Worm (Caenorhabditis elegans): ENCODE data around the gene nse-4.

The nse-4 gene

DNA sequence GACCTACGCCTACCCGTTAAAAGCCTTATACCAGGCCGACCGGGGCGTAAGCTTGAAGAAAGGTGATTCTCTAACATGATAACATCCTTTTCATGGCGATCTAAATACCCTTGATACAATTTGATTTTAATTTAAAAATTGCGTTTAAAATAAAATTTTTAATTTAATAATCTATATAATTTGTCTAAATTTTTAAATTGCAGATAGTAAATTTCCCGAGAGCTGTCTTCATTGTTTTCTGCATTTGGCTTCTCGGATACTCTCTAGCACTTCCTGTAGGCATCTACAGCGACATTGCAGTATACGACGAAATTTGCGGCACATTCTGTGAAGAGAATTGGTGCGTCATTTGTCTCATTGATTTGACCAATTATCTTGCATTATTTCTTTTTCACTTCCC lies 19.3 kb upstream of the nse-4 start:
- TF ChIP-seq fos-1 (tag; optimal IDR thresholded peaks at IDR 0.05) (no peak), nhr-129 (tag; optimal IDR thresholded peaks at IDR 0.05) (no peak), nhr-77 (tag; optimal IDR thresholded peaks at IDR 0.05) (no peak), nhr-25 (tag; optimal IDR thresholded peaks at IDR 0.05) (no peak), lin-39 (tag; optimal IDR thresholded peaks at IDR 0.05) (no peak), C34F6.9 (tag; optimal IDR thresholded peaks at IDR 0.05) (no peak), nhr-11 (tag; optimal IDR thresholded peaks at IDR 0.05) (no peak), lsy-2 (tag; optimal IDR thresholded peaks at IDR 0.05) (no peak), ama-1 (optimal IDR thresholded peaks at IDR 0.05) (no peak), nhr-10 (tag; optimal IDR thresholded peaks at IDR 0.05) (no peak), nhr-12 (tag; optimal IDR thresholded peaks at IDR 0.05) (no peak), ztf-11 (tag; optimal IDR thresholded peaks at IDR 0.05) (no peak), lin-11 (tag; optimal IDR thresholded peaks at IDR 0.05) (no peak), Y55F3AM.14 (GFP tag; optimal IDR thresholded peaks at IDR 0.05) (no peak), snpc-4 (tag; optimal IDR thresholded peaks at IDR 0.05) (no peak)

DNA sequence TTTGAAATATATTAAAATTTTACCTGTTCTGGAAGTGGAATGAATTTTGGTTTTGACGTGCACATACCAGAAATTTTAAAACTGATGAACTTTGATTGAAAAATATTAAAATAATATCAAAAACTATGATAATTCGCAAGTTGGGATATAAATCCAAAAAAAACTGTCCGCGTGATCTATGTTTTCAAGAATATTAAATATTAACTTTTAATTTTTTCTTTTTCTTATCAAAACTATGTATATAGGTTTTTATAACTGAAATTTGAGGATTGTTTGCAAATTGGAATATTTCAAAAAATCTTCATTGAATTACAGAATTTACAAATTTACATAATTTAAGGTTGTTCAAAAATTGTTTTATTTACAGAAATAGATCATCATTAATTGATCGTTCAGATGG lies 15.5 kb upstream of the nse-4 start, which contains the start of gene C10C6.3:
Gene C10C6.3, minus strand, starts transcription at position 101 of the 400 bp plus-strand sequence.
- TF ChIP-seq nhr-77 (tag; optimal IDR thresholded peaks at IDR 0.05), result no peak
- no peak for TF ChIP-seq mab-5 (tag; optimal IDR thresholded peaks at IDR 0.05)
- no peak for TF ChIP-seq C34F6.9 (tag; optimal IDR thresholded peaks at IDR 0.05)
- no peak for TF ChIP-seq ZK546.5 (tag; optimal IDR thresholded peaks at IDR 0.05)
- no peak for TF ChIP-seq egl-27 (tag; optimal IDR thresholded peaks at IDR 0.05)
- TF ChIP-seq sem-4 (tag; optimal IDR thresholded peaks at IDR 0.05), result no peak
- no peak for TF ChIP-seq lin-13 (GFP tag; optimal IDR thresholded peaks at IDR 0.05)
- TF ChIP-seq unc-62 (GFP tag; optimal IDR thresholded peaks at IDR 0.05), result no peak
- TF ChIP-seq ama-1 (optimal IDR thresholded peaks at IDR 0.05), result no peak
- no peak for TF ChIP-seq unc-55 (GFP tag; optimal IDR thresholded peaks at IDR 0.05)
- TF ChIP-seq gmeb-1 (tag; optimal IDR thresholded peaks at IDR 0.05), result no peak

DNA sequence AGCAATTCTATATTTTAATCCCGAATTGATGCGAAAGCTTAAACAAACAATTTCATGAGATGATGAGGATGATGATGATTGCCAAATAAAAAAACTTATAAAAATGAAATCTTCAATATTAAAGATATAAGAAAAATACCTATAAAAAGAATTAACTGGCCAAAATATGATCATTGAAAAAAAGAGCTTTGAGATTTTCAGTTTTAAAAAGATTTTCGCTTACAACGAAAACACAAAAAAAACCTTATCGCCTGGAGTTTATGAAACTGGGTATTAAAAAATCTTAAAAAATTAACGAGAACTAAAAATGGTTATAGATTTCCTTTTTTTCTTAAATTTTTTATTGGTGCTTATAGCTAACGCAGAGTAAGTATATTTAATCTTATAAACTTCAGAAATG lies 13.2 kb upstream of the nse-4 start, which contains the start of gene C10C6.7:
Gene C10C6.7, minus strand, starts transcription at position 101 of the 400 bp plus-strand sequence.
- no peak for TF ChIP-seq ceh-16 (tag; optimal IDR thresholded peaks at IDR 0.05)
- no peak for TF ChIP-seq snpc-4 (tag; optimal IDR thresholded peaks at IDR 0.05)
- TF ChIP-seq aly-2 (tag; optimal IDR thresholded peaks at IDR 0.05), result no peak
- no peak for TF ChIP-seq Y55F3AM.14 (GFP tag; optimal IDR thresholded peaks at IDR 0.05)
- TF ChIP-seq F13H6.1 (tag; optimal IDR thresholded peaks at IDR 0.05), result no peak
- no peak for TF ChIP-seq mab-5 (tag; optimal IDR thresholded peaks at IDR 0.05)
- TF ChIP-seq nhr-129 (tag; optimal IDR thresholded peaks at IDR 0.05), result no peak
- no peak for TF ChIP-seq nhr-21 (tag; optimal IDR thresholded peaks at IDR 0.05)
- TF ChIP-seq unc-39 (tag; optimal IDR thresholded peaks at IDR 0.05), result no peak
- TF ChIP-seq nhr-25 (tag; optimal IDR thresholded peaks at IDR 0.05), result no peak
- TF ChIP-seq ztf-11 (tag; optimal IDR thresholded peaks at IDR 0.05), result no peak
- no peak for TF ChIP-seq alr-1 (tag; optimal IDR thresholded peaks at IDR 0.05)
- TF ChIP-seq C34F6.9 (tag; optimal IDR thresholded peaks at IDR 0.05), result no peak
- TF ChIP-seq fos-1 (tag; optimal IDR thresholded peaks at IDR 0.05), result no peak
- TF ChIP-seq lsy-2 (tag; optimal IDR thresholded peaks at IDR 0.05), result no peak
- TF ChIP-seq ceh-82 (tag; optimal IDR thresholded peaks at IDR 0.05), result no peak
- TF ChIP-seq ama-1 (optimal IDR thresholded peaks at IDR 0.05), result no peak
- TF ChIP-seq nhr-23 (tag; optimal IDR thresholded peaks at IDR 0.05), result no peak

DNA sequence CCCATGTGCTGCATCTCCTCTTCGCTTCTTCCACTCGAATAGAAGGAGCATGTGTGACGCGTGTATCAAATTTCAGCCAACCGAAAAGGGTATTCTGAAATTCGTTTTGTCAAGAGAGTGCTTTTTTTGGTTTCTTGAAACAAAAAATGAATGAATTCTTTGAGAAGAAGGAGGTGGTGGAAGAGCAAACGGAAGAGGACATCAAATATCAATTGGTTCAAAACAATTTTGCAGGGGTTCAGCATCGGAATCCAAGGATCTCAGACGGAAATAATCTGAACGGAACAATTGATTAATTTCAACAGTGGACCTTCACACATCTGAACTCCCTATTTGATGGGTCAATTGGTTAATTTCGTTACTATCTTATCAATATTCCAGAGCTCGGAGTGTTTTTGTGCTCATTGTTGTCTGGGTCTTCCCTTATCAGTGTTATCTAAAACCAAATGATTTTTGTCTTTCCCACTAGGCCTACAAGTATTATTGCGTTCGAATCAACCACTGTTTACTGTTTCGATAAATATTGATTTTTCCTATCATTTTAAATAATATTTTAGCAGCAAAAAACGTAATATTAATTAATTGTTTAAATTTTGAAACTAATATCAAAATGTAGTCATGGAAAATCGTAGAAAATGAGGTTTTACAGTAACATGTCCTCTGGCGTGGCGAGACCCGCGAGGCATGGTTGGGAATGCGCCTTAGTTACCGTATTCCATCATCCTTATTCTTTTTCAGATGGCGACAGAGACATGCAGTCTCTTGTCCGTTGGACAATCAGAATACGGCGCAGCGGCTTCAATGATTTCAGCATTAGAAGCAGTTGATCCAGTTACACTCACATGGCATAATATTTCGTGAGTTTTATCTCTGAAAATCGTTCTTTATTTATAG lies 10.7 kb upstream of the nse-4 start, which contains the start of the genes C10C6.13 and wht-2:
Gene C10C6.13, minus strand, starts transcription at position 51 of the 894 bp plus-strand sequence.
Gene wht-2, plus strand, starts transcription at position 739 of the 894 bp plus-strand sequence.
- TF ChIP-seq nhr-10 (tag; optimal IDR thresholded peaks at IDR 0.05) (no peak), nhr-11 (tag; optimal IDR thresholded peaks at IDR 0.05) (no peak), fos-1 (tag; optimal IDR thresholded peaks at IDR 0.05) (peak; percentile 2), sem-4 (tag; optimal IDR thresholded peaks at IDR 0.05) (no peak), F13H6.1 (tag; optimal IDR thresholded peaks at IDR 0.05) (no peak), unc-39 (tag; optimal IDR thresholded peaks at IDR 0.05) (no peak), ZK546.5 (tag; optimal IDR thresholded peaks at IDR 0.05) (no peak), skn-1 (tag; optimal IDR thresholded peaks at IDR 0.05) (no peak), lin-39 (tag; optimal IDR thresholded peaks at IDR 0.05) (no peak)

DNA sequence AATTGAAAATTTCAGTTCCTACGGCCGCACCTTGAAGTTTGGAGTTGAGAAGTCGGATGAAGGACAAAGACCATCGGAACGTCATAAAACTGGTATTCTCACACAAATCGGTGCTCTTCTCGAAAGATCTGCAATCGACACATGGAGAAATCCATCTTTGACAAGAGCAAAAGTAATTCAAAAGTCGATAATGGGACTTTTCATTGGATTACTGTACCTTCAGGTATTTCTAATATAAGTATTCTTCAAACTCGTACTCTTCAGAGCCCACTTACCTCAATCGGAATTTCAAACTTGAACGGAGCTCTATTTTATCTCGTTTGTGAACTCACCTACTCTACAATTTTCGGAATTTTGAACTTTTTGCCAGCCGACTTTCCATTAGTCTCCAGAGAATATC lies 8.6 kb upstream of the nse-4 start:
- TF ChIP-seq nhr-21 (tag; optimal IDR thresholded peaks at IDR 0.05), result no peak
- no peak for TF ChIP-seq fos-1 (tag; optimal IDR thresholded peaks at IDR 0.05)
- no peak for TF ChIP-seq nhr-77 (tag; optimal IDR thresholded peaks at IDR 0.05)
- TF ChIP-seq lin-13 (GFP tag; optimal IDR thresholded peaks at IDR 0.05), result no peak
- no peak for TF ChIP-seq R02D3.7 (tag; optimal IDR thresholded peaks at IDR 0.05)
- TF ChIP-seq snpc-4 (tag; optimal IDR thresholded peaks at IDR 0.05), result no peak
- no peak for TF ChIP-seq unc-62 (GFP tag; optimal IDR thresholded peaks at IDR 0.05)
- TF ChIP-seq gmeb-1 (tag; optimal IDR thresholded peaks at IDR 0.05), result no peak
- no peak for TF ChIP-seq skn-1 (tag; optimal IDR thresholded peaks at IDR 0.05)
- no peak for TF ChIP-seq dmd-4 (tag; optimal IDR thresholded peaks at IDR 0.05)
- no peak for TF ChIP-seq ztf-11 (tag; optimal IDR thresholded peaks at IDR 0.05)
- TF ChIP-seq crh-2 (tag; optimal IDR thresholded peaks at IDR 0.05), result no peak
- no peak for TF ChIP-seq mdl-1 (tag; optimal IDR thresholded peaks at IDR 0.05)
- no peak for TF ChIP-seq lin-11 (tag; optimal IDR thresholded peaks at IDR 0.05)
- no peak for TF ChIP-seq nhr-23 (tag; optimal IDR thresholded peaks at IDR 0.05)
- TF ChIP-seq nhr-129 (tag; optimal IDR thresholded peaks at IDR 0.05), result no peak
- no peak for TF ChIP-seq egl-27 (tag; optimal IDR thresholded peaks at IDR 0.05)
- TF ChIP-seq nhr-10 (tag; optimal IDR thresholded peaks at IDR 0.05), result no peak

All from whole organism, L2 larva.